Fruit fly (Drosophila melanogaster): ENCODE results near the gene Trm7-34.

Trm7-34 gene

dm6 chr3R:21107907-21108591 is 25.6 kb downstream of the Trm7-34 start, which contains the start of the genes Sec15 and rtet:
Gene Sec15 (minus strand): TSS chr3R:21107972.
Gene rtet (plus strand): TSS chr3R:21108446.
- TF ChIP-seq dl (GFP tag; optimal IDR thresholded peaks at IDR 0.05; ENCODE audit: insufficient read depth in 1 of 2, partially characterized antibody in 2 of 2) (peak; percentile 72 to 98), HLH106 (tag; optimal IDR thresholded peaks at IDR 0.05) (peak; percentile 37), dsf (GFP tag; optimal IDR thresholded peaks at IDR 0.05; ENCODE audit: borderline replicate concordance) (peak; percentile 21), Mio (GFP tag; optimal IDR thresholded peaks at IDR 0.05) (no peak), Dif (GFP tag; optimal IDR thresholded peaks at IDR 0.05; ENCODE audit: partially characterized antibody) (peak; percentile 100), N (GFP tag; optimal IDR thresholded peaks at IDR 0.05) (no peak), OdsH (GFP tag; optimal IDR thresholded peaks at IDR 0.05) (peak; percentile 40), tai (GFP tag; optimal IDR thresholded peaks at IDR 0.05) (no peak), rgr (GFP tag; optimal IDR thresholded peaks at IDR 0.05) (peak; percentile 74), ey (GFP tag; optimal IDR thresholded peaks at IDR 0.05) (peak; percentile 34), psq (GFP tag; optimal IDR thresholded peaks at IDR 0.05) (peak; percentile 57), woc (GFP tag; optimal IDR thresholded peaks at IDR 0.05) (peak; percentile 41), sv (GFP tag; optimal IDR thresholded peaks at IDR 0.05) (peak; percentile 46), lola (GFP tag; optimal IDR thresholded peaks at IDR 0.05) (no peak), Myc (optimal IDR thresholded peaks at IDR 0.05) (no peak), GATAd (GFP tag; optimal IDR thresholded peaks at IDR 0.05) (no peak), CG9705 (GFP tag; optimal IDR thresholded peaks at IDR 0.05) (peak; percentile 45), foxo (GFP tag; optimal IDR thresholded peaks at IDR 0.05) (peak in 1 of 2 experiments; percentile 40), Vsx2 (GFP tag; optimal IDR thresholded peaks at IDR 0.05; ENCODE audit: partially characterized antibody) (peak; percentile 100)

DNA sequence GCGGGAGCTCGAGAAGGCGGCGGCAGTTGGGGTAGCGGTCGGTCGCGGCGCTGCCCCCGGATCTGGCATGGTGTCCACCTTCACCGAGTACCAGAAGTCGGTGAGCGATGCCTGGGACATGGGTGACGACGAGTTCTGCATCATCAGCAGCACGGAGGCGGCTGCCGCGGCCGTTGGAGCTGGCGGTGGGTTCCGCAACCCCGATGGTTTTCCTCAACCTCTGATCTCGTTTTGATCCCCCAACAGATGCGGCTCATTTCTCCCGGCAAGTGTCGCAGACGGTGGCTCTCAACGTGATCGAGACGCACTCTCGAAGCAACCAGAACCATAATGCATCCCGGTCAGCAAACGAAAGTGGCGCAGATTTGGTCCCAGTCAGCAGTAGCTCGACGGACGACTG is 31.2 kb downstream of the Trm7-34 start:
- no peak for TF ChIP-seq rgr (GFP tag; optimal IDR thresholded peaks at IDR 0.05)

dm6 chr3R:21101453-21102214 is 32.0 kb downstream of the Trm7-34 start, which contains the start of the genes CG7044 and Tbc1d22:
Gene CG7044 (minus strand): TSS chr3R:21101718.
Gene Tbc1d22 (plus strand): TSS chr3R:21102199.
- peak; percentile 82 for TF ChIP-seq woc (GFP tag; optimal IDR thresholded peaks at IDR 0.05)
- peak; percentile 52 for TF ChIP-seq ey (GFP tag; optimal IDR thresholded peaks at IDR 0.05)
- no peak for TF ChIP-seq sage (GFP tag; optimal IDR thresholded peaks at IDR 0.05)
- TF ChIP-seq foxo (GFP tag; optimal IDR thresholded peaks at IDR 0.05): peak in 1 of 2 experiments; percentile 62
- TF ChIP-seq Hnf4 (GFP tag; optimal IDR thresholded peaks at IDR 0.05): no peak
- TF ChIP-seq OdsH (GFP tag; optimal IDR thresholded peaks at IDR 0.05): peak; percentile 47
- TF ChIP-seq Vsx2 (GFP tag; optimal IDR thresholded peaks at IDR 0.05; ENCODE audit: partially characterized antibody): no peak
- peak; percentile 21 for TF ChIP-seq sv (GFP tag; optimal IDR thresholded peaks at IDR 0.05)
- no peak for TF ChIP-seq dl (GFP tag; optimal IDR thresholded peaks at IDR 0.05; ENCODE audit: insufficient read depth in 1 of 2, partially characterized antibody in 2 of 2)
- TF ChIP-seq brk (GFP tag; optimal IDR thresholded peaks at IDR 0.05): no peak
- TF ChIP-seq CG9705 (GFP tag; optimal IDR thresholded peaks at IDR 0.05): peak; percentile 33
- TF ChIP-seq CG32264 (GFP tag; optimal IDR thresholded peaks at IDR 0.05): no peak
- TF ChIP-seq tai (GFP tag; optimal IDR thresholded peaks at IDR 0.05): no peak
- TF ChIP-seq Myc (optimal IDR thresholded peaks at IDR 0.05): no peak
- TF ChIP-seq Hr78 (GFP tag; optimal IDR thresholded peaks at IDR 0.05): no peak
- TF ChIP-seq Hr83 (GFP tag; optimal IDR thresholded peaks at IDR 0.05; ENCODE audit: poor library complexity, severe bottlenecking): no peak
- TF ChIP-seq rgr (GFP tag; optimal IDR thresholded peaks at IDR 0.05): peak; percentile 54
- TF ChIP-seq h (GFP tag; optimal IDR thresholded peaks at IDR 0.05): no peak
- TF ChIP-seq psq (GFP tag; optimal IDR thresholded peaks at IDR 0.05): peak; percentile 46
- TF ChIP-seq GATAd (GFP tag; optimal IDR thresholded peaks at IDR 0.05): no peak
- no peak for TF ChIP-seq lola (GFP tag; optimal IDR thresholded peaks at IDR 0.05)
- no peak for TF ChIP-seq usp (GFP tag; optimal IDR thresholded peaks at IDR 0.05)
- TF ChIP-seq Jra (GFP tag; optimal IDR thresholded peaks at IDR 0.05): no peak
- TF ChIP-seq dmrt93B (GFP tag; optimal IDR thresholded peaks at IDR 0.05): no peak
- no peak for TF ChIP-seq Dif (GFP tag; optimal IDR thresholded peaks at IDR 0.05; ENCODE audit: partially characterized antibody)
- no peak for TF ChIP-seq CrebA (GFP tag; optimal IDR thresholded peaks at IDR 0.05; ENCODE audit: borderline replicate concordance)
- no peak for TF ChIP-seq jim (GFP tag; optimal IDR thresholded peaks at IDR 0.05)
- TF ChIP-seq Dfd (GFP tag; optimal IDR thresholded peaks at IDR 0.05): no peak
- TF ChIP-seq HLH106 (tag; optimal IDR thresholded peaks at IDR 0.05): peak; percentile 65
- peak; percentile 54 for TF ChIP-seq Sp1 (GFP tag; optimal IDR thresholded peaks at IDR 0.05)
- TF ChIP-seq Rel (GFP tag; optimal IDR thresholded peaks at IDR 0.05): no peak
- TF ChIP-seq Rel (tag; optimal IDR thresholded peaks at IDR 0.05): no peak
- TF ChIP-seq br (GFP tag; optimal IDR thresholded peaks at IDR 0.05): no peak
- TF ChIP-seq Abd-B (GFP tag; optimal IDR thresholded peaks at IDR 0.05): no peak
- TF ChIP-seq N (GFP tag; optimal IDR thresholded peaks at IDR 0.05): no peak
- TF ChIP-seq fru (GFP tag; optimal IDR thresholded peaks at IDR 0.05): no peak
- no peak for TF ChIP-seq Mio (GFP tag; optimal IDR thresholded peaks at IDR 0.05)
- TF ChIP-seq dsf (GFP tag; optimal IDR thresholded peaks at IDR 0.05; ENCODE audit: borderline replicate concordance): peak; percentile 11
- TF ChIP-seq pan (optimal IDR thresholded peaks at IDR 0.05): no peak
